Fruit fly (Drosophila melanogaster) whole organism, pupa: ENCODE data around the gene CSN1a.
"Not testable (repeated sequence)": the region's sequence is repeated elsewhere in the genome, so short reads cannot be mapped to it uniquely, and the experiment has no call there.

Source experiments
- CG10348 ChIP-seq: fragments of 200-800 bp; sonication (Bioruptor generic); IDR thresholded peaks from 2 replicates; pipeline ENCODE4 v1.3.6; 2022; ENCODE audit warnings: missing biosample characterization, missing genetic modification characterization
- CG12605 ChIP-seq: fragments of 200-800 bp; sonication (Bioruptor generic); IDR thresholded peaks from 2 replicates; pipeline ENCODE4 v1.3.6; 2022; ENCODE audit warnings: missing biosample characterization, missing genetic modification characterization
- CG13204 ChIP-seq: fragments of 200-800 bp; sonication (Bioruptor generic); optimal IDR thresholded peaks from 2 replicates; lab custom pipeline; 2018; ENCODE audit warnings: missing biosample characterization, mild to moderate bottlenecking, missing genetic modification characterization, moderate library complexity
- CG14655 ChIP-seq: fragments of 200-800 bp; sonication (Bioruptor generic); optimal IDR thresholded peaks from 3 replicates; lab custom pipeline; 2017; ENCODE audit warnings: mild to moderate bottlenecking, missing biosample characterization, missing genetic modification reagents, missing genetic modification characterization
- CG15710 ChIP-seq: fragments of 200-800 bp; sonication (Bioruptor generic); optimal IDR thresholded peaks from 2 replicates; lab custom pipeline; 2018; ENCODE audit warnings: missing biosample characterization, mild to moderate bottlenecking, missing genetic modification characterization, moderate library complexity
- CG17806 ChIP-seq: fragments of 200-800 bp; sonication (Bioruptor generic); optimal IDR thresholded peaks from 2 replicates; lab custom pipeline; 2018; ENCODE audit warnings: missing biosample characterization, mild to moderate bottlenecking, missing genetic modification characterization, moderate library complexity
- CG32121 ChIP-seq: fragments of 200-800 bp; sonication (Bioruptor generic); IDR thresholded peaks from 2 replicates; pipeline ENCODE4 v1.3.6; 2022; ENCODE audit warnings: missing biosample characterization, missing genetic modification characterization
- CG34367 ChIP-seq: fragments of 200-800 bp; sonication (Bioruptor generic); optimal IDR thresholded peaks from 2 replicates; lab custom pipeline; 2018; ENCODE audit warnings: missing biosample characterization, mild to moderate bottlenecking, missing genetic modification characterization
- CG4496 ChIP-seq: fragments of 200-800 bp; sonication (Bioruptor generic); IDR thresholded peaks from 3 replicates; pipeline ENCODE4 v1.3.6; 2022; ENCODE audit warnings: missing biosample characterization, missing genetic modification characterization
- CG8159 ChIP-seq: fragments of 200-800 bp; sonication (Bioruptor generic); optimal IDR thresholded peaks from 3 replicates; lab custom pipeline; 2018; ENCODE audit warnings: missing biosample characterization, mild to moderate bottlenecking, missing genetic modification characterization, moderate library complexity
- CG8301 ChIP-seq: fragments of 200-800 bp; sonication (Bioruptor generic); optimal IDR thresholded peaks from 2 replicates; lab custom pipeline; 2018; ENCODE audit warnings: missing biosample characterization, mild to moderate bottlenecking, missing genetic modification characterization
- CG9948 ChIP-seq: fragments of 200-800 bp; sonication (Bioruptor generic); optimal IDR thresholded peaks from 2 replicates; lab custom pipeline; 2018; ENCODE audit warnings: missing biosample characterization, mild to moderate bottlenecking, missing genetic modification characterization, moderate library complexity
- D1 ChIP-seq: fragments of 200-800 bp; sonication (Bioruptor generic); optimal IDR thresholded peaks from 2 replicates; lab custom pipeline; 2018; ENCODE audit warnings: missing biosample characterization, mild to moderate bottlenecking, missing genetic modification characterization, moderate library complexity
- EcR ChIP-seq: fragments of 200-800 bp; sonication (Bioruptor generic); optimal IDR thresholded peaks from 3 replicates; lab custom pipeline; 2019; ENCODE audit warnings: missing biosample characterization, missing genetic modification characterization, mild to moderate bottlenecking, moderate library complexity, missing genetic modification reagents
- Ets98B ChIP-seq: fragments of 200-800 bp; sonication (Bioruptor generic); IDR thresholded peaks from 2 replicates; pipeline ENCODE4 v1.3.6; 2022; ENCODE audit warnings: missing biosample characterization, missing genetic modification characterization
- Pif1A ChIP-seq: fragments of 200-800 bp; sonication (Bioruptor generic); optimal IDR thresholded peaks from 3 replicates; lab custom pipeline; 2016; ENCODE audit warnings: missing biosample characterization, missing genetic modification characterization
- Pif1B ChIP-seq: fragments of 200-800 bp; sonication (Bioruptor generic); optimal IDR thresholded peaks from 3 replicates; lab custom pipeline; 2016; ENCODE audit warnings: missing biosample characterization, missing genetic modification characterization
- Snoo ChIP-seq: fragments of 200-800 bp; sonication (Bioruptor generic); optimal IDR thresholded peaks from 3 replicates; lab custom pipeline; 2017; ENCODE audit warnings: missing biosample characterization, mild to moderate bottlenecking, missing genetic modification characterization, inconsistent platforms
- fd96Ca ChIP-seq: fragments of 200-800 bp; sonication (Bioruptor generic); IDR thresholded peaks from 3 replicates; pipeline ENCODE4 v1.3.6; 2022; ENCODE audit warnings: missing biosample characterization, missing genetic modification characterization
- gl ChIP-seq: fragments of 200-800 bp; sonication (Bioruptor generic); optimal IDR thresholded peaks from 2 replicates; lab custom pipeline; 2018; ENCODE audit warnings: missing biosample characterization, mild to moderate bottlenecking, missing genetic modification characterization
- rn ChIP-seq: fragments of 200-800 bp; sonication (Bioruptor generic); IDR thresholded peaks from 2 replicates; pipeline ENCODE4 v1.3.6; 2022; ENCODE audit warnings: missing biosample characterization, missing genetic modification characterization

The CSN1a gene

DNA sequence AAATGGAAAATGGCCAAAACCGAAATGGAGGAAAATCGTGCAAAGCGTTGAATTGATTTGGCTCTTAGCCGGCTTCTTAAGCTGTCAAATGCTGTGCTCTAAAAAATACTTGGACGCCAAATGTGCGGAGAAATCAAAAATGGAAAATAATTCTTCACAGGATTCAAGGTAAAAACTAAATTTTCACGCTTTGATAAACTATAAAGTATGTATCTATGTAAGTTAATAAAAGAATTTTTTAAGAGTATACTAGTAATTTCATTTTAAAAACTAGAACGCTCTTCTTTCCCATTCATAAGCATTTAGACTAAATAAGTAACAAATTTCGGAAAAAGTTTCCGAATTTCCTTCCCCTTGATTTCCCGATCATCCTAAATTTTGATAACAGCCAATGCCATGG lies at the start of gene CSN1a:
Gene CSN1a (plus strand): TSS at position 301 of the 400 bp plus-strand sequence.
- TF ChIP-seq rn (GFP tag; lab: Robert Waterston, UW): no peak
- TF ChIP-seq CG17806 (tag; lab: Kevin White, UChicago): no peak
- no peak for TF ChIP-seq CG4496
- TF ChIP-seq Ets98B (GFP tag; lab: Robert Waterston, UW): no peak
- TF ChIP-seq Pif1B (GFP tag; lab: Kevin White, UChicago): no peak
- no peak for TF ChIP-seq gl (tag; lab: Kevin White, UChicago)
- no peak for TF ChIP-seq CG9948 (tag; lab: Kevin White, UChicago)
- TF ChIP-seq CG8159: no peak
- no peak for TF ChIP-seq fd96Ca (GFP tag; lab: Robert Waterston, UW)
- no peak for TF ChIP-seq CG15710 (tag; lab: Kevin White, UChicago)
- TF ChIP-seq, all 21 proteins: peak for 0

- TF ChIP-seq EcR (no peak), CG4496 (peak; percentile 44; the same call in 1 of the 3 replicates)
Observed at dm6 chr2L:14713467-14713866, 49.1 kb upstream of the CSN1a start, which contains the start of gene CG34165. TSS of gene CG34165 (plus strand) at chr2L:14713750.

dm6 chr2L:14730077-14730476 lies 32.5 kb upstream of the CSN1a start, which contains the start of gene CG42685:
TSS of gene CG42685 (minus strand) at chr2L:14730177.
- TF ChIP-seq fd96Ca (GFP tag; lab: Robert Waterston, UW) (no peak), CG8159 (no peak), CG10348 (GFP tag; lab: Robert Waterston, UW) (no peak), Snoo (tag; lab: Kevin White, UChicago) (no peak), CG15710 (tag; lab: Kevin White, UChicago) (no peak), CG34367 (tag; lab: Kevin White, UChicago) (no peak), EcR (no peak), CG17806 (tag; lab: Kevin White, UChicago) (no peak), CG14655 (GFP tag; lab: Kevin White, UChicago) (no peak), CG8301 (tag; lab: Kevin White, UChicago) (no peak), CG32121 (GFP tag; lab: Robert Waterston, UW) (no peak), Pif1A (no peak), gl (tag; lab: Kevin White, UChicago) (no peak), CG12605 (GFP tag; lab: Robert Waterston, UW) (no peak)

DNA sequence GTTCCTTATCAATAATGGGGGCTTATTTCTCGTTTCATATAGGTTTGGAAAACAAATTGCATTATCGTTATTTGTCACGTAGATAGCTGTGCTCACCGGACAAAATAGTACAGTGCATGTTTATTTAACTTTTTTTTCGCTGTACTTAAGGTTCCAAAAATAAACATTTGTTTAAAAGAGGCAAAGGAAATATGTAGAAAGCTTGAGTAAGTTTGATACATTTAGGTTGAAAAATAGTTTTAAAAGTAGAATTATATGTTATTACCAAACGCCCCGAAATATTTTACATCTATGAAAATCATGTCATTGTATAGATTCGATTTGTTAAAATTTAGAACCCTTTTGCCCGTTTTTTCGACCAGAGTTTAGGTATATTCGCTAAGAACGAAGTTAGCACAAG lies 27.0 kb upstream of the CSN1a start, which contains the start of gene CG31835:
Gene CG31835 (plus strand): TSS at position 301 of the 400 bp plus-strand sequence.
- not testable (repeated sequence) for TF ChIP-seq EcR; CG14655 (GFP tag; lab: Kevin White, UChicago); D1

- TF ChIP-seq CG14655 (GFP tag; lab: Kevin White, UChicago); CG17806 (tag; lab: Kevin White, UChicago); CG10348 (GFP tag; lab: Robert Waterston, UW): not testable (repeated sequence)
- TF ChIP-seq, all 21 proteins: peak for 0; not testable (repeated sequence) for 21
Observed at dm6 chr2L:14737669-14738068, 24.9 kb upstream of the CSN1a start, which contains the start of gene CG31775. TSS of gene CG31775 (minus strand) at chr2L:14737769.

- not testable (repeated sequence) for TF ChIP-seq CG15710 (tag; lab: Kevin White, UChicago); D1; Pif1A
Observed at dm6 chr2L:14739614-14740013, 23.0 kb upstream of the CSN1a start, which contains the start of gene CG42585. TSS of gene CG42585 (plus strand) at chr2L:14739914.

DNA sequence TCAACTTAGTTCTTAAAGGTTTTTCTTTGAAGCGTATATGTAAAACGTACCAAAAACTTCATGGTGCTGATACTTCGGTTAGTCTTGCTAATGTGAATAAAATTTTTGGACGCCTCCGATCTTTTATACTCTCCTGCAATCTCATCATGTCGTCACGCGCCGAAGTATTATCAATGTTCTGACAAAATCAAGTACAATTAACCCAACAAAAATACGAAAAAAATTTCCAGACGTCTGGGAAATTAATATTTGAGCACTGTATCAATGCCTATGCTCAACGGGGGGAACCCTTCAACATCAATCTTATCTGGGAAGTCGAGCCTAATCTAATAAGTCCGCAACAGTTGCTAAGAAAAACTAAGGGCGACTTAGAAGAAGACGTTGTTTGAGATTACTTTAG lies 20.8 kb upstream of the CSN1a start, which contains the start of gene CG42586:
Gene CG42586 (minus strand): TSS at position 101 of the 400 bp plus-strand sequence.
- not testable (repeated sequence) for TF ChIP-seq CG9948 (tag; lab: Kevin White, UChicago); CG8301 (tag; lab: Kevin White, UChicago); CG13204 (GFP tag; lab: Kevin White, UChicago)

- not testable (repeated sequence) for TF ChIP-seq CG10348 (GFP tag; lab: Robert Waterston, UW); CG15710 (tag; lab: Kevin White, UChicago); CG14655 (GFP tag; lab: Kevin White, UChicago)
Observed at dm6 chr2L:14742893-14743292, 19.7 kb upstream of the CSN1a start, which contains the start of gene CG34166. TSS of gene CG34166 (plus strand) at chr2L:14743193.
